Worm (Caenorhabditis elegans) whole organism, early embryonic: ENCODE measurements around the gene D2023.4.

Source experiments
- B0310.2 ChIP-seq: sonication (generic microtip); optimal IDR thresholded peaks from 2 replicates; lab custom pipeline; 2016; ENCODE audit warnings: mild to moderate bottlenecking, missing genetic modification characterization, missing compliant biosample characterization
- F13C5.2 ChIP-seq: sonication (generic microtip); optimal IDR thresholded peaks from 2 replicates; lab custom pipeline; 2017; ENCODE audit warnings: mild to moderate bottlenecking, missing genetic modification characterization, inconsistent platforms, missing compliant biosample characterization
- aly-1 ChIP-seq: sonication (generic microtip); optimal IDR thresholded peaks from 2 replicates; lab custom pipeline; 2016; ENCODE audit warnings: missing genetic modification characterization, missing compliant biosample characterization
- ama-1 ChIP-seq: fragments of 150-350 bp; optimal IDR thresholded peaks from 2 replicates; lab custom pipeline; 2014
- ceh-13 ChIP-seq: fragments of 200-800 bp; sonication (Bioruptor generic); optimal IDR thresholded peaks from 2 replicates; lab custom pipeline; 2018; ENCODE audit warnings: mild to moderate bottlenecking, missing genetic modification characterization, missing compliant biosample characterization
- flt-1 ChIP-seq: fragments of 200-800 bp; sonication (Bioruptor generic); IDR thresholded peaks from 2 replicates; pipeline ENCODE4 v1.3.6; 2022; ENCODE audit warnings: missing genetic modification characterization, missing compliant biosample characterization
- hmbx-1 ChIP-seq: sonication (generic microtip); optimal IDR thresholded peaks from 2 replicates; lab custom pipeline; 2016; ENCODE audit warnings: mild to moderate bottlenecking, missing genetic modification characterization, missing compliant biosample characterization
- hmg-4 ChIP-seq: fragments of 200-800 bp; sonication (Bioruptor generic); optimal IDR thresholded peaks from 2 replicates; lab custom pipeline; 2018; ENCODE audit warnings: mild to moderate bottlenecking, missing genetic modification characterization, missing compliant biosample characterization
- hnd-1 ChIP-seq: sonication (generic microtip); optimal IDR thresholded peaks from 2 replicates; lab custom pipeline; 2016; ENCODE audit warnings: missing genetic modification characterization, missing compliant biosample characterization
- pes-1 ChIP-seq: fragments of 200-800 bp; sonication (Bioruptor generic); IDR thresholded peaks from 2 replicates; pipeline ENCODE4 v1.3.6; 2022; ENCODE audit warnings: missing genetic modification reagents, missing genetic modification characterization, missing compliant biosample characterization
- sea-1 ChIP-seq: fragments of 200-800 bp; sonication (Bioruptor generic); conservative IDR thresholded peaks from 2 replicates; pipeline ENCODE4 v1.3.6; 2022; ENCODE audit warnings: missing genetic modification characterization, missing compliant biosample characterization
- tbx-37 ChIP-seq: fragments of 200-800 bp; sonication (Bioruptor generic); conservative IDR thresholded peaks from 2 replicates; pipeline ENCODE4 v1.3.6; 2022; ENCODE audit warnings: missing genetic modification reagents, missing genetic modification characterization, missing compliant biosample characterization
- tra-4 ChIP-seq: sonication (generic microtip); optimal IDR thresholded peaks from 2 replicates; lab custom pipeline; 2017; ENCODE audit warnings: missing genetic modification characterization, missing compliant biosample characterization

ce11 chrV:11799252-11799822 is 26.2 kb downstream of the D2023.4 start:
- TF ChIP-seq sea-1 (GFP tag; lab: Robert Waterston, UW) (no peak), tra-4 (no peak), ceh-13 (GFP tag; lab: Kevin White, UChicago) (no peak), ama-1 (lab: Kevin White, UChicago) (no peak), tbx-37 (GFP tag; lab: Robert Waterston, UW) (no peak), F13C5.2 (tag; lab: Kevin White, UChicago) (no peak), B0310.2 (no peak), hmg-4 (GFP tag; lab: Kevin White, UChicago) (no peak), aly-1 (no peak), hnd-1 (tag; lab: Kevin White, UChicago) (no peak), hmbx-1 (no peak), flt-1 (GFP tag; lab: Robert Waterston, UW) (no peak), pes-1 (GFP tag; lab: Robert Waterston, UW) (no peak)
